Fruit fly (Drosophila melanogaster): ENCODE data around the gene Dis3l2.
A peak's percentile ranks its signal among the peaks of the same experiment; 100 is the strongest.

Gene Dis3l2

DNA sequence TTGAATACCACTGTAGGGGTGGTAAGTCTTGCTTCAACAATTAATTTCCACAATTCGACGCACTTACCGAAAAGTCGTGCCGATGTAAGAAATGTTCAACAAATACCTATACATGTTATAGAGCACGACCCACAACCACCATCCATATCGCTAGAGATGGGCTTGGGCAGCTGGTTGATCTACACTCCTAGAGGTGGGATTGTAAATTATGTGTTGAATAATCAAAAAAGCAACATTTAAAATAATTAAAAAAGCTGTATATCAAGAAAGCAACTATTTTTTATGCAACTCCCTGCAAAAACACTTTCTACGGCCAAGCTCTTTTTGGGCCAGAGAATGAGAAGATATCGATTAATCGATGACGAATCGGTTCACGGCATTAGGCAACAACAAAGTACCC is 28.3 kb upstream of the Dis3l2 start, which contains the start of the genes CG34140, Mkp and Mtch:
Gene CG34140, minus strand, starts transcription at position 174 of the 400 bp plus-strand sequence.
Gene Mkp, minus strand, starts transcription at position 290 of the 400 bp plus-strand sequence.
Gene Mtch, plus strand, starts transcription at position 376 of the 400 bp plus-strand sequence.
- TF ChIP-seq Rel (GFP tag; optimal IDR thresholded peaks at IDR 0.05): no peak
- no peak for TF ChIP-seq Rel (tag; optimal IDR thresholded peaks at IDR 0.05)
- peak; percentile 89 for TF ChIP-seq fru (GFP tag; optimal IDR thresholded peaks at IDR 0.05)
- TF ChIP-seq Hr83 (GFP tag; optimal IDR thresholded peaks at IDR 0.05; ENCODE audit: poor library complexity, severe bottlenecking): peak; percentile 78
- no peak for TF ChIP-seq N (GFP tag; optimal IDR thresholded peaks at IDR 0.05)
- no peak for TF ChIP-seq usp (GFP tag; optimal IDR thresholded peaks at IDR 0.05)
- peak; percentile 93 for TF ChIP-seq h (GFP tag; optimal IDR thresholded peaks at IDR 0.05)
- peak; percentile 88 for TF ChIP-seq dsf (GFP tag; optimal IDR thresholded peaks at IDR 0.05; ENCODE audit: borderline replicate concordance)
- peak; percentile 90 for TF ChIP-seq br (GFP tag; optimal IDR thresholded peaks at IDR 0.05)
- peak; percentile 91 for TF ChIP-seq ey (GFP tag; optimal IDR thresholded peaks at IDR 0.05)
- TF ChIP-seq CrebA (GFP tag; optimal IDR thresholded peaks at IDR 0.05; ENCODE audit: borderline replicate concordance): no peak
- no peak for TF ChIP-seq tai (GFP tag; optimal IDR thresholded peaks at IDR 0.05)
- peak; percentile 76 for TF ChIP-seq CG32264 (GFP tag; optimal IDR thresholded peaks at IDR 0.05)
- TF ChIP-seq Sp1 (GFP tag; optimal IDR thresholded peaks at IDR 0.05): peak; percentile 85
- TF ChIP-seq OdsH (GFP tag; optimal IDR thresholded peaks at IDR 0.05): peak; percentile 88
- TF ChIP-seq psq (GFP tag; optimal IDR thresholded peaks at IDR 0.05): peak; percentile 80
- peak; percentile 78 for TF ChIP-seq CG9705 (GFP tag; optimal IDR thresholded peaks at IDR 0.05)
- TF ChIP-seq Jra (GFP tag; optimal IDR thresholded peaks at IDR 0.05): peak; percentile 97
- no peak for TF ChIP-seq woc (GFP tag; optimal IDR thresholded peaks at IDR 0.05)
- peak; percentile 87 for TF ChIP-seq HLH106 (tag; optimal IDR thresholded peaks at IDR 0.05)
- peak; percentile 76 to 95 for TF ChIP-seq foxo (GFP tag; optimal IDR thresholded peaks at IDR 0.05)
- TF ChIP-seq sv (GFP tag; optimal IDR thresholded peaks at IDR 0.05): peak; percentile 90

DNA sequence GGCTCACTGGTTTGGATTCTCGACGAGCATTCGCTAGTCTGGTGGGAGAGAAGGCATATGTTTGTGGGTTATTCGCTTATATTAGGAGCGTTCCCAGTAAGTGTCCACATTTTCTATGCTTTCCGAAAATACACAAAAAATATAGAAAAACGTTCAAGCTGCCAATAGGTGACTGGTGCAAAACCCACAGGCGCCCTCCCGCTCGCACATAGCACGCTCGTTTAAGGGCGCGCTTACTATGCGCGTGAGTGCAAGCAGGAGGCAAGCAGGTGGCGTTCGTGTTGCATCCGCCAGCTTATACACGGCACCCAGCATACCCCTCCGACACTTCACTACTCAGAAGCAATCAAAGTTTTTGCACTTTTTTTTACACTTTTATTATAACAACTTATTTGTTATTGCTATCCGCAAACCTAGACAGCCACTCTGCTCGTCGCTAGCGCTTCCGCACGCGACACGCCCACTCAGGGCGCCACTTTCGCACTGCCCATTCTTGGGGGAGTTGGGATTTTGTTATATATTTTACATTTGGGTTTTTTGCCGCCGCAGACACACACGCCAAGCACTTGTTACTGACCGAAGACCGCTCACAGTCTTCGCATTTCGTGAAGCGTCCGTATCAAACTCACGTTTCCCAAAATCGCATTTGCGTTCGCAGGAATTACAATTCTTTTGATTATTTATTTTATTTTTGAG is 13.3 kb upstream of the Dis3l2 start:
- TF ChIP-seq rgr (GFP tag; optimal IDR thresholded peaks at IDR 0.05) (no peak), Rel (GFP tag; optimal IDR thresholded peaks at IDR 0.05) (no peak), Rel (tag; optimal IDR thresholded peaks at IDR 0.05) (peak; percentile 12), Hr78 (GFP tag; optimal IDR thresholded peaks at IDR 0.05) (no peak), Mio (GFP tag; optimal IDR thresholded peaks at IDR 0.05) (no peak), Dif (GFP tag; optimal IDR thresholded peaks at IDR 0.05; ENCODE audit: partially characterized antibody) (peak; percentile 98), psq (GFP tag; optimal IDR thresholded peaks at IDR 0.05) (no peak), dl (GFP tag; optimal IDR thresholded peaks at IDR 0.05; ENCODE audit: insufficient read depth in 1 of 2, partially characterized antibody in 2 of 2) (peak in 1 of 2 experiments; percentile 64)

DNA sequence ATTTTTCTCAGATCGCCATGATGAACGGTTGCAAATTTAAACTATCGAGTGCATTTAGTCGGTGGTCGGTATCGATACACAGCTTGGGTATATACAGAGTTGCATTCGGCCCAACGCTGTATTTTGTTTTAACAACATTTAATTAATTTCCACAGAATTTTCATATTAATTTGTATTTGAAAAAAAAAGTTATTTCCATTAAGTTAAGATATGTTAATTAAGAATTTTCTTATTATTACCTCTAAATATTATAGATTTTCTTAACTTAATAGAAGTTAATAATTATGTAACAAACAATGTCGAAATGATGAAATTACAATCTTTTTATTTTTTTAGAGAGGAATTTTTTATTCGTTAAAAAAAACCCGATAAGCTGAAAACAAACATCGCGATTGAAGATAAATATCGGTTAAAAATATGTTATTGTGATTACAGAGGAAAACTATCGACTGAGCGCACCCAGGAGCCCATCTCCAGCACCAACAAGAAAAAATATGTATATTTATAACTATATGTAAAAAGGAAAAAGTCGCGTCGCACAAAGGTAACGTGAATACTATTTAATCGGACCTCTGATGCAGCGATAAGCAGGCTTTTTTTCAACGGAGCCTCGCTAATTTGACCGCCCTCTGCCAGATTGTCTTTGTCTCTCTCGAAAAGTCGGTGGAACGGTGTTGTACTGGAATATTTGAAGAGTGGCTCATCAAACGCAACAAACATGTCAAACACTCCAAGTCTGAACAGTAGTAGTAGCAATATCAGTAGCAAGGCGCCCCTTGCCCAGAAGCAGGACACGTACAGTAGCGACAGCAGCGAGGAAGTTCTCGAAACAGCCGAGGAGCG is 12.5 kb upstream of the Dis3l2 start, which contains the start of the genes rno and mri:
Gene rno, minus strand, starts transcription at position 9 of the 843 bp plus-strand sequence.
Gene mri, plus strand, starts transcription at position 421 of the 843 bp plus-strand sequence.
- TF ChIP-seq sage (GFP tag; optimal IDR thresholded peaks at IDR 0.05): no peak
- peak; percentile 6 for TF ChIP-seq Rel (GFP tag; optimal IDR thresholded peaks at IDR 0.05)
- no peak for TF ChIP-seq Rel (tag; optimal IDR thresholded peaks at IDR 0.05)
- TF ChIP-seq CrebA (GFP tag; optimal IDR thresholded peaks at IDR 0.05; ENCODE audit: borderline replicate concordance): no peak
- peak in 1 of 2 experiments; percentile 75 for TF ChIP-seq foxo (GFP tag; optimal IDR thresholded peaks at IDR 0.05)
- TF ChIP-seq CG32264 (GFP tag; optimal IDR thresholded peaks at IDR 0.05): no peak
- TF ChIP-seq CG9705 (GFP tag; optimal IDR thresholded peaks at IDR 0.05): peak; percentile 57
- TF ChIP-seq jim (GFP tag; optimal IDR thresholded peaks at IDR 0.05): no peak
- TF ChIP-seq Hr83 (GFP tag; optimal IDR thresholded peaks at IDR 0.05; ENCODE audit: poor library complexity, severe bottlenecking): peak; percentile 89
- TF ChIP-seq dsf (GFP tag; optimal IDR thresholded peaks at IDR 0.05; ENCODE audit: borderline replicate concordance): no peak
- peak; percentile 17 for TF ChIP-seq h (GFP tag; optimal IDR thresholded peaks at IDR 0.05)
- TF ChIP-seq pan (optimal IDR thresholded peaks at IDR 0.05): no peak
- peak; percentile 60 for TF ChIP-seq dmrt93B (GFP tag; optimal IDR thresholded peaks at IDR 0.05)
- TF ChIP-seq sv (GFP tag; optimal IDR thresholded peaks at IDR 0.05): peak; percentile 12
- peak; percentile 6 for TF ChIP-seq fru (GFP tag; optimal IDR thresholded peaks at IDR 0.05)
- no peak for TF ChIP-seq lola (GFP tag; optimal IDR thresholded peaks at IDR 0.05)
- TF ChIP-seq tai (GFP tag; optimal IDR thresholded peaks at IDR 0.05): no peak
- no peak for TF ChIP-seq ey (GFP tag; optimal IDR thresholded peaks at IDR 0.05)
- no peak for TF ChIP-seq Jra (GFP tag; optimal IDR thresholded peaks at IDR 0.05)
- TF ChIP-seq Hnf4 (GFP tag; optimal IDR thresholded peaks at IDR 0.05): no peak
- TF ChIP-seq psq (GFP tag; optimal IDR thresholded peaks at IDR 0.05): peak; percentile 52
- no peak for TF ChIP-seq woc (GFP tag; optimal IDR thresholded peaks at IDR 0.05)
- peak; percentile 68 for TF ChIP-seq OdsH (GFP tag; optimal IDR thresholded peaks at IDR 0.05)
- no peak for TF ChIP-seq N (GFP tag; optimal IDR thresholded peaks at IDR 0.05)
- peak; percentile 78 for TF ChIP-seq HLH106 (tag; optimal IDR thresholded peaks at IDR 0.05)
- TF ChIP-seq Vsx2 (GFP tag; optimal IDR thresholded peaks at IDR 0.05; ENCODE audit: partially characterized antibody): no peak
- TF ChIP-seq br (GFP tag; optimal IDR thresholded peaks at IDR 0.05): no peak
- TF ChIP-seq Hr78 (GFP tag; optimal IDR thresholded peaks at IDR 0.05): no peak
- peak; percentile 69 for TF ChIP-seq Sp1 (GFP tag; optimal IDR thresholded peaks at IDR 0.05)
- TF ChIP-seq Mio (GFP tag; optimal IDR thresholded peaks at IDR 0.05): no peak
- no peak for TF ChIP-seq brk (GFP tag; optimal IDR thresholded peaks at IDR 0.05)
- TF ChIP-seq rgr (GFP tag; optimal IDR thresholded peaks at IDR 0.05): peak; percentile 73
- no peak for TF ChIP-seq Myc (optimal IDR thresholded peaks at IDR 0.05)
- TF ChIP-seq Dif (GFP tag; optimal IDR thresholded peaks at IDR 0.05; ENCODE audit: partially characterized antibody): no peak
- no peak for TF ChIP-seq dl (GFP tag; optimal IDR thresholded peaks at IDR 0.05; ENCODE audit: insufficient read depth in 1 of 2, partially characterized antibody in 2 of 2)
- TF ChIP-seq Dfd (GFP tag; optimal IDR thresholded peaks at IDR 0.05): no peak
- TF ChIP-seq usp (GFP tag; optimal IDR thresholded peaks at IDR 0.05): no peak
- TF ChIP-seq Abd-B (GFP tag; optimal IDR thresholded peaks at IDR 0.05): no peak
